Worm (Caenorhabditis elegans) whole organism, young adult: ENCODE data around the gene F59F5.3.
A peak's percentile ranks its signal among the peaks of the same experiment; 100 is the strongest.

Experiments
- B0035.1 ChIP-seq: sonication (generic microtip); optimal IDR thresholded peaks from 2 replicates; lab custom pipeline; 2016; ENCODE audit warnings: missing genetic modification characterization, mild to moderate bottlenecking, missing compliant biosample characterization, missing genotype, missing genetic modification reagents
- D2030.7 ChIP-seq: fragments of 200-800 bp; sonication (Bioruptor generic); IDR thresholded peaks from 2 replicates; pipeline ENCODE4 v1.3.6; 2022; ENCODE audit warnings: missing genetic modification reagents, missing genetic modification characterization, missing compliant biosample characterization
- F10E7.11 ChIP-seq: sonication (generic microtip); optimal IDR thresholded peaks from 2 replicates; lab custom pipeline; 2017; ENCODE audit warnings: mild to moderate bottlenecking, missing genetic modification characterization, moderate library complexity, missing compliant biosample characterization
- F55B11.4 ChIP-seq: sonication (generic microtip); optimal IDR thresholded peaks from 2 replicates; lab custom pipeline; 2016; ENCODE audit warnings: missing compliant biosample characterization, missing genetic modification characterization, borderline replicate concordance; ENCODE audit not compliant: insufficient read depth
- K12H6.12 ChIP-seq: fragments of 200-800 bp; sonication (Bioruptor generic); optimal IDR thresholded peaks from 2 replicates; lab custom pipeline; 2018; ENCODE audit warnings: mild to moderate bottlenecking, missing genetic modification characterization, missing compliant biosample characterization
- Y56A3A.18 ChIP-seq: fragments of 200-800 bp; sonication (Bioruptor generic); IDR thresholded peaks from 2 replicates; pipeline ENCODE4 v1.3.6; 2022; ENCODE audit warnings: missing genetic modification reagents, missing genetic modification characterization, missing compliant biosample characterization
- aptf-3 ChIP-seq: fragments of 200-800 bp; sonication (Bioruptor generic); IDR thresholded peaks from 2 replicates; pipeline ENCODE4 v1.3.6; 2022; ENCODE audit warnings: missing genetic modification characterization, missing compliant biosample characterization
- ccch-3 ChIP-seq: fragments of 200-800 bp; sonication (Bioruptor generic); optimal IDR thresholded peaks from 2 replicates; lab custom pipeline; 2018; ENCODE audit warnings: mild to moderate bottlenecking, missing genetic modification characterization, missing compliant biosample characterization
- ceh-27 ChIP-seq: fragments of 200-800 bp; sonication (Bioruptor generic); optimal IDR thresholded peaks from 2 replicates; lab custom pipeline; 2018; ENCODE audit warnings: mild to moderate bottlenecking, missing genetic modification characterization, moderate library complexity, missing compliant biosample characterization
- chd-7 ChIP-seq: sonication (generic microtip); optimal IDR thresholded peaks from 2 replicates; lab custom pipeline; 2016; ENCODE audit warnings: mild to moderate bottlenecking, missing genetic modification characterization, moderate library complexity, missing compliant biosample characterization
- efl-1 ChIP-seq: fragments of 150-350 bp; optimal IDR thresholded peaks from 2 replicates; lab custom pipeline; 2014; ENCODE audit warnings: missing biosample characterization, missing genetic modification reagents, missing genetic modification characterization
- egl-44 ChIP-seq: fragments of 200-800 bp; sonication (Bioruptor generic); IDR thresholded peaks from 2 replicates; pipeline ENCODE4 v1.3.6; 2022; ENCODE audit warnings: missing genetic modification reagents, missing genetic modification characterization, missing compliant biosample characterization
- ekl-4 ChIP-seq: fragments of 200-800 bp; sonication (Bioruptor generic); IDR thresholded peaks from 2 replicates; pipeline ENCODE4 v1.3.6; 2022; ENCODE audit warnings: missing genetic modification reagents, missing genetic modification characterization, missing compliant biosample characterization
- hlh-12 ChIP-seq: sonication (generic microtip); optimal IDR thresholded peaks from 2 replicates; lab custom pipeline; 2016; ENCODE audit warnings: missing genetic modification characterization, missing compliant biosample characterization
- hlh-26 ChIP-seq: fragments of 200-800 bp; sonication (Bioruptor generic); conservative IDR thresholded peaks from 2 replicates; pipeline ENCODE4 v1.3.6; 2022; ENCODE audit warnings: missing genetic modification reagents, missing genetic modification characterization, missing compliant biosample characterization
- lag-1 ChIP-seq: fragments of 200-800 bp; sonication (Bioruptor generic); IDR thresholded peaks from 2 replicates; pipeline ENCODE4 v1.3.6; 2022; ENCODE audit warnings: missing genetic modification reagents, missing genetic modification characterization, missing compliant biosample characterization
- let-526 ChIP-seq: fragments of 200-800 bp; sonication (Bioruptor generic); IDR thresholded peaks from 2 replicates; pipeline ENCODE4 v1.3.6; 2022; ENCODE audit warnings: missing genetic modification reagents, missing genetic modification characterization, missing compliant biosample characterization
- lin-54 ChIP-seq: fragments of 200-800 bp; sonication (Bioruptor generic); optimal IDR thresholded peaks from 2 replicates; lab custom pipeline; 2018; ENCODE audit warnings: mild to moderate bottlenecking, missing genetic modification characterization, missing compliant biosample characterization
- madf-10 ChIP-seq: sonication (generic microtip); optimal IDR thresholded peaks from 2 replicates; lab custom pipeline; 2016; ENCODE audit warnings: mild to moderate bottlenecking, missing genetic modification characterization, missing compliant biosample characterization
- madf-3 ChIP-seq: fragments of 200-800 bp; sonication (Bioruptor generic); IDR thresholded peaks from 2 replicates; pipeline ENCODE4 v1.3.6; 2022; ENCODE audit warnings: missing genetic modification reagents, missing genetic modification characterization, missing compliant biosample characterization
- madf-8 ChIP-seq: fragments of 200-800 bp; sonication (Bioruptor generic); conservative IDR thresholded peaks from 2 replicates; pipeline ENCODE4 v1.3.6; 2022; ENCODE audit warnings: missing genetic modification reagents, missing genetic modification characterization, missing compliant biosample characterization
- mel-28 ChIP-seq: sonication (generic microtip); optimal IDR thresholded peaks from 2 replicates; lab custom pipeline; 2016; ENCODE audit warnings: borderline replicate concordance, mild to moderate bottlenecking, missing genetic modification characterization, missing compliant biosample characterization
- nfyb-1 ChIP-seq: fragments of 200-800 bp; sonication (Bioruptor generic); IDR thresholded peaks from 2 replicates; pipeline ENCODE4 v1.3.6; 2022; ENCODE audit warnings: missing genetic modification reagents, missing genetic modification characterization, missing compliant biosample characterization
- nhr-80 ChIP-seq: sonication (generic microtip); optimal IDR thresholded peaks from 2 replicates; lab custom pipeline; 2016; ENCODE audit warnings: missing genetic modification characterization, missing compliant biosample characterization
- nhr-90 ChIP-seq: sonication (generic microtip); optimal IDR thresholded peaks from 2 replicates; lab custom pipeline; 2016; ENCODE audit warnings: missing genotype, mild to moderate bottlenecking, missing genetic modification characterization, missing compliant biosample characterization
- rcor-1 ChIP-seq: fragments of 200-800 bp; sonication (Bioruptor generic); IDR thresholded peaks from 2 replicates; pipeline ENCODE4 v1.3.6; 2022; ENCODE audit warnings: missing genetic modification reagents, missing genetic modification characterization, missing compliant biosample characterization
- repo-1 ChIP-seq: sonication (generic microtip); optimal IDR thresholded peaks from 2 replicates; lab custom pipeline; 2017; ENCODE audit warnings: mild to moderate bottlenecking, missing genetic modification characterization, missing compliant biosample characterization
- sdz-38 ChIP-seq: sonication (generic microtip); optimal IDR thresholded peaks from 2 replicates; lab custom pipeline; 2016; ENCODE audit warnings: missing genotype, missing genetic modification characterization, missing compliant biosample characterization
- snpc-4 ChIP-seq, 5 experiments: fragments of 150-350 bp in 1 of 5; sonication (generic microtip) in 4 of 5; optimal IDR thresholded peaks; 2 replicates each; lab custom pipeline; 2014 to 2018; ENCODE audit warnings: missing genetic modification characterization in 5 of 5, missing biosample characterization in 3 of 5, antibody characterized with exemption in 2 of 5, mild to moderate bottlenecking in 2 of 5, missing compliant biosample characterization in 2 of 5, missing genotype in 2 of 5, moderate library complexity in 2 of 5, missing genetic modification reagents in 1 of 5
- tbx-9 ChIP-seq: sonication (generic microtip); optimal IDR thresholded peaks from 2 replicates; lab custom pipeline; 2016; ENCODE audit warnings: borderline replicate concordance, missing genetic modification characterization, inconsistent platforms, missing compliant biosample characterization
- unc-130 ChIP-seq: sonication (generic microtip); optimal IDR thresholded peaks from 2 replicates; lab custom pipeline; 2016; ENCODE audit warnings: missing genetic modification reagents, missing genetic modification characterization, missing compliant biosample characterization
- zfh-2 ChIP-seq: fragments of 200-800 bp; sonication (Bioruptor generic); conservative IDR thresholded peaks from 2 replicates; pipeline ENCODE4 v1.3.6; 2022; ENCODE audit warnings: missing genetic modification reagents, missing genetic modification characterization, missing compliant biosample characterization
- ztf-25 ChIP-seq: fragments of 200-800 bp; sonication (Bioruptor generic); IDR thresholded peaks from 2 replicates; pipeline ENCODE4 v1.3.6; 2022; ENCODE audit warnings: missing genetic modification reagents, missing genetic modification characterization, missing compliant biosample characterization
- ztf-26 ChIP-seq: sonication (generic microtip); optimal IDR thresholded peaks from 2 replicates; lab custom pipeline; 2017; ENCODE audit warnings: missing genetic modification characterization, missing compliant biosample characterization
- ztf-6 ChIP-seq: fragments of 200-800 bp; sonication (Bioruptor generic); IDR thresholded peaks from 2 replicates; pipeline ENCODE4 v1.3.6; 2022; ENCODE audit warnings: missing genetic modification reagents, missing genetic modification characterization, missing compliant biosample characterization

F59F5.3 gene

DNA sequence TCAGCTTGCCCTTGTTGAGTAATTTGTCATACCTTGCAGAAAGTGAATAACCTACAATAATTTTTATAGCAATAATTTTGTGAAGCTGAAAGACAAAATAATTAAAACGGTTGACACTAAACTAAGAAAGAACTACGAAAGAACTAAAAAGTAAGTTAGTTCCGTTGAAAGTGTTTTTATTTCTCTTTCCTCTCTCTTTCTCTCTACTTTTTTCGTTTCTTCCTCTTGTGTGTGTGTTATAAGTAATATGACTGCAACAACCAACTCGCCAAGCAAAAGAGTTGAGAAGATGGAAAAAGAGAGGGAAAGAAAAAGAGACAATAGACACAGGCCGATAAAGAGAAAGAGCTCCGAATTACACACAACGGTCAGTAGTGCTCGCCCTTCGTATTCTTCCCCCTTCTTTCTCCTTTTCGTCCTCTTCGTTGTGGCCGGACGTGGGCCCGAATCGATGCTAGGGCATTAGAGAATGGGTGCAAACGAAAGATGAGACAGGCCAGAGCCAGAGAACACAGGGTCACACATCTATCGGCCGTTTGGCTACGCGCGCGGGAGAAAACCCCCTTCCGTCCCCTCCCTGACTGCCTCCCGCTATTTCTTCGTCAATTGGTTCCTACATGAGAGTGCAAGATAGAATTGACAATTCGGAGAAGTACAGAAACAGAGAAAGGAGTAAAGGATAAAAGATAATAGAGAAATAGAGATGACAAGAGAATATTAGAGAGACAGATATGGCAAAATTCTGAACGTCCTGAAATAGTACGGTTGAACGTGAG lies 13.2 kb upstream of the F59F5.3 start, which contains the start of gene syd-2 (continued):
- TF ChIP-seq ztf-26 (tag; lab: Kevin White, UChicago) (peak; percentile 37), nfyb-1 (GFP tag; lab: Robert Waterston, UW) (no peak), snpc-4 (GFP tag; optimal IDR thresholded peaks at IDR 0.05; lab: Kevin White, UChicago) (peak; percentile 46), snpc-4 (tag; optimal IDR thresholded peaks at IDR 0.05; lab: Kevin White, UChicago) (peak in 2 of 4 experiments; percentile 14 to 21), egl-44 (GFP tag; lab: Robert Waterston, UW) (no peak), madf-10 (peak; percentile 16), nhr-80 (tag; lab: Kevin White, UChicago) (peak; percentile 81), B0035.1 (tag; lab: Kevin White, UChicago) (no peak), madf-3 (0 out of 2 replicates have a peak, but pooled peaks have one; percentile 66), unc-130 (GFP tag; lab: Kevin White, UChicago) (no peak), K12H6.12 (peak; percentile 88), zfh-2 (GFP tag; lab: Robert Waterston, UW) (peak; percentile 98)
- TF ChIP-seq, all 124 proteins: peak for 24

DNA sequence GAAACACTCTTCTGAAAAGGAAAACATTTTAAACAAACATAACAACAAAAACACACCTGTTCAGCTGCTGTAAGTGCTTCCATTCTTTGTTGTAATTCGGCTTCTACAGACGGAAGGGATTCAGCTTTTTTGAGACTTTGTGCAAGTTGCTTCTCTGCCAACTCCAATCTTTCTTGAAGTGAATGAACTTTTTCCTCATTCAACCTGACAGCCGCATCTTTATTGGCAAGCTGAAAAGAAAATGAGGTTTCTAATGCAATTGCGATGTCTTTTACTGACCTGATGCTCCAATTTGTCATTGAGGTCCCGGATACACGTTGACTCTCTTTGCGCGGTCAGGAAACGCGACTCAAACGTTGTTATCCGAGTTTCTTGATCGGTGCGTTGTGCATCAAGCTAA lies 10.8 kb upstream of the F59F5.3 start:
- TF ChIP-seq efl-1 (no peak), ztf-25 (GFP tag; lab: Robert Waterston, UW) (no peak), F10E7.11 (tag; lab: Kevin White, UChicago) (no peak), hlh-12 (no peak), repo-1 (tag; lab: Kevin White, UChicago) (no peak), aptf-3 (GFP tag; lab: Robert Waterston, UW) (no peak), lag-1 (GFP tag; lab: Robert Waterston, UW) (no peak), lin-54 (GFP tag; lab: Kevin White, UChicago) (no peak), K12H6.12 (no peak), nhr-90 (no peak), D2030.7 (GFP tag; lab: Robert Waterston, UW) (no peak), B0035.1 (tag; lab: Kevin White, UChicago) (no peak), sdz-38 (tag; lab: Kevin White, UChicago) (no peak), tbx-9 (tag; lab: Kevin White, UChicago) (no peak), ekl-4 (GFP tag; lab: Robert Waterston, UW) (no peak), F55B11.4 (tag; lab: Kevin White, UChicago) (no peak), let-526 (no peak), ceh-27 (GFP tag; lab: Kevin White, UChicago) (no peak), chd-7 (no peak)

DNA sequence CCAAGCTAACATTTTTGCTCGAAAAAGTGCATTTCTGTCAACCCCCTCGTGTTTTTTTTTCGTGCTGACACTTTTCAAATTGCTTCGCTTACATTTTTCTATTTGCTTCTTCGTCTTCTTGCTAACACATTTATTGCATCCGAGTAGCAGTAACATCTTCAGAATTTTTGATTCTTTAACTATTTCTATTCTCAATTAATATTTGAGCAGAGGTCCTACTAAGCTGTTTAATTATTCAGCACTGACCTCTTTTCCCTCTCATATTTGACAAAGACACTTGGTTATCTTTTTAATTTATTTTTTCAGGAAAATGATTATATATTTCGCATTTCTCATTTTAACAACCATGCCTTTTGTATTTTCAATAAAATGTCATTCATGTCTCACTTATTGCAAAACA lies 3.5 kb upstream of the F59F5.3 start, which contains the start of gene F59F5.5:
F59F5.5 (plus strand) TSS at position 301 of the 400 bp plus-strand sequence.
- TF ChIP-seq ztf-6 (GFP tag; lab: Robert Waterston, UW), result no peak

- TF ChIP-seq Y56A3A.18 (GFP tag; lab: Robert Waterston, UW) (no peak), rcor-1 (no peak), madf-8 (no peak), ccch-3 (GFP tag; lab: Kevin White, UChicago) (no peak), mel-28 (tag; lab: Kevin White, UChicago) (no peak), hlh-26 (no peak)
Observed at ce11 chrX:10541789-10542188, 424 bp downstream of the F59F5.3 start.
